Worm (Caenorhabditis elegans): ENCODE results near the gene C53A5.17.

ce11 chrV:14476680-14477079 lies 44.2 kb downstream of the C53A5.17 start, which contains the start of gene clec-54:
- TF ChIP-seq tbx-8 (GFP tag; optimal IDR thresholded peaks at IDR 0.05) = no peak
- TF ChIP-seq nhr-237 (tag; optimal IDR thresholded peaks at IDR 0.05) = no peak
- no peak for TF ChIP-seq mls-2 (tag; optimal IDR thresholded peaks at IDR 0.05)
- no peak for TF ChIP-seq mab-5 (tag; optimal IDR thresholded peaks at IDR 0.05)
- no peak for TF ChIP-seq lsy-2 (tag; optimal IDR thresholded peaks at IDR 0.05)
- no peak for TF ChIP-seq nhr-12 (tag; optimal IDR thresholded peaks at IDR 0.05)
- no peak for TF ChIP-seq nhr-2 (tag; optimal IDR thresholded peaks at IDR 0.05)
